Worm (Caenorhabditis elegans) whole organism, mixed stage, embryonic: ENCODE data around the gene pkhm-2.

ENCODE experiments used
- M03D4.4 ChIP-seq: sonication (generic microtip); optimal IDR thresholded peaks from 2 replicates; lab custom pipeline; 2017; ENCODE audit warnings: mild to moderate bottlenecking, missing genetic modification characterization, missing compliant biosample characterization
- blmp-1 ChIP-seq: fragments of 150-350 bp; optimal IDR thresholded peaks from 2 replicates; lab custom pipeline; 2014; ENCODE audit warnings: missing biosample characterization, missing genetic modification characterization
- ceh-39 ChIP-seq: fragments of 150-350 bp; optimal IDR thresholded peaks from 2 replicates; lab custom pipeline; 2014; ENCODE audit warnings: missing biosample characterization, missing genetic modification characterization
- ceh-43 ChIP-seq: fragments of 200-800 bp; sonication (Bioruptor generic); optimal IDR thresholded peaks from 2 replicates; lab custom pipeline; 2018; ENCODE audit warnings: mild to moderate bottlenecking, missing genetic modification characterization, moderate library complexity, missing compliant biosample characterization
- ceh-83 ChIP-seq: fragments of 200-800 bp; sonication (Bioruptor generic); optimal IDR thresholded peaks from 2 replicates; lab custom pipeline; 2018; ENCODE audit warnings: mild to moderate bottlenecking, missing genetic modification characterization, missing compliant biosample characterization
- ces-1 ChIP-seq: fragments of 150-350 bp; optimal IDR thresholded peaks from 2 replicates; lab custom pipeline; 2014; ENCODE audit warnings: missing biosample characterization, missing genetic modification reagents, missing genetic modification characterization
- elt-1 ChIP-seq: sonication (generic microtip); optimal IDR thresholded peaks from 2 replicates; lab custom pipeline; 2017; ENCODE audit warnings: missing genetic modification characterization, mild to moderate bottlenecking, missing compliant biosample characterization, antibody characterized with exemption, moderate library complexity, borderline replicate concordance; ENCODE audit not compliant: insufficient read depth
- flh-1 ChIP-seq: fragments of 200-800 bp; sonication (Bioruptor generic); optimal IDR thresholded peaks from 2 replicates; lab custom pipeline; 2018; ENCODE audit warnings: mild to moderate bottlenecking, missing genetic modification characterization, moderate library complexity, missing compliant biosample characterization
- ham-2 ChIP-seq: fragments of 200-800 bp; sonication (Bioruptor generic); optimal IDR thresholded peaks from 2 replicates; lab custom pipeline; 2018; ENCODE audit warnings: mild to moderate bottlenecking, missing genetic modification characterization, missing compliant biosample characterization
- lin-32 ChIP-seq: fragments of 200-800 bp; sonication (Bioruptor generic); optimal IDR thresholded peaks from 2 replicates; lab custom pipeline; 2018; ENCODE audit warnings: mild to moderate bottlenecking, missing genetic modification characterization, missing compliant biosample characterization
- lsy-2 ChIP-seq: fragments of 150-350 bp; optimal IDR thresholded peaks from 2 replicates; lab custom pipeline; 2014; ENCODE audit warnings: missing biosample characterization, missing genetic modification characterization
- mab-5 ChIP-seq: fragments of 150-350 bp; optimal IDR thresholded peaks from 2 replicates; lab custom pipeline; 2014; ENCODE audit warnings: missing biosample characterization, missing genetic modification characterization
- mep-1 ChIP-seq: fragments of 150-350 bp; optimal IDR thresholded peaks from 2 replicates; lab custom pipeline; 2017; ENCODE audit warnings: missing biosample characterization, missing genetic modification reagents, missing genetic modification characterization, inconsistent platforms
- mls-2 ChIP-seq: sonication (generic microtip); optimal IDR thresholded peaks from 2 replicates; lab custom pipeline; 2016; ENCODE audit warnings: mild to moderate bottlenecking, missing genetic modification characterization, moderate library complexity, missing compliant biosample characterization
- nhr-237 ChIP-seq: fragments of 150-350 bp; optimal IDR thresholded peaks from 2 replicates; lab custom pipeline; 2014; ENCODE audit warnings: missing biosample characterization, missing genetic modification characterization
- nhr-76 ChIP-seq: sonication (generic microtip); optimal IDR thresholded peaks from 2 replicates; lab custom pipeline; 2017; ENCODE audit warnings: missing biosample characterization, missing genetic modification characterization
- pha-4 ChIP-seq: fragments of 150-350 bp; optimal IDR thresholded peaks from 2 replicates; lab custom pipeline; 2018; ENCODE audit warnings: missing biosample characterization, missing genetic modification reagents, missing genetic modification characterization
- sem-2 ChIP-seq: fragments of 200-800 bp; sonication (Bioruptor generic); optimal IDR thresholded peaks from 2 replicates; lab custom pipeline; 2018; ENCODE audit warnings: mild to moderate bottlenecking, missing genetic modification characterization, missing compliant biosample characterization
- snpc-4 ChIP-seq: fragments of 150-350 bp; optimal IDR thresholded peaks from 2 replicates; lab custom pipeline; 2014; ENCODE audit warnings: missing biosample characterization, missing genetic modification characterization
- sptf-1 ChIP-seq: sonication (generic microtip); optimal IDR thresholded peaks from 2 replicates; lab custom pipeline; 2017; ENCODE audit warnings: mild to moderate bottlenecking, missing genetic modification characterization, moderate library complexity, missing compliant biosample characterization
- unc-120 ChIP-seq: sonication (generic microtip); optimal IDR thresholded peaks from 2 replicates; lab custom pipeline; 2017; ENCODE audit warnings: missing genetic modification characterization, missing compliant biosample characterization; ENCODE audit not compliant: poor library complexity, severe bottlenecking
- ztf-11 ChIP-seq: fragments of 150-350 bp; optimal IDR thresholded peaks from 2 replicates; lab custom pipeline; 2014; ENCODE audit warnings: missing biosample characterization, missing genetic modification characterization

Gene pkhm-2

ce11 chrX:15146415-15147210 is 34.7 kb downstream of the pkhm-2 start:
- TF ChIP-seq sptf-1 (tag; lab: Kevin White, UChicago) (peak; percentile 18), ham-2 (no peak), ces-1 (peak; percentile 5), M03D4.4 (tag; lab: Kevin White, UChicago) (peak; percentile 16)

- TF ChIP-seq ces-1 = peak; percentile 80
- no peak for TF ChIP-seq blmp-1 (tag; lab: Kevin White, UChicago)
Observed at ce11 chrX:15134941-15135340, 46.3 kb downstream of the pkhm-2 start.

DNA sequence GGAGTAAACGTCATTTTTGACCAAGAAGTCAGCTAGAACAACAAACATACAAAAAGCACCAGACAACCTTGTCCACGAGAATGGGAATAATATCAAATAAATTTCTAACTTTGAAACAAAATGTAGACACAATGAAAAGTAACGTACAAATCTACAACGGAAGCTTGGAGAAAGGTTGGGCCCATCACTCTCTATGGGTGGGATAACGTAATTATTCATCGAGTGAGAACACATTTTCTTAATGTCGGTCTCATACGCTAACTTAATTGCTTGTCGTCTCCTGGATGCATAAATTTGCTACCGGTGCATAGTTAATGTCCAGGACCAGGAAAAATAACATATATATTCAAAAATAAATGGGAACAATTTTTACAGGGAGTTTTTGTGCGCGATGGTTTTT is 48.1 kb downstream of the pkhm-2 start:
- no peak for TF ChIP-seq unc-120 (tag; lab: Kevin White, UChicago)
- TF ChIP-seq ces-1 = peak; percentile 79

DNA sequence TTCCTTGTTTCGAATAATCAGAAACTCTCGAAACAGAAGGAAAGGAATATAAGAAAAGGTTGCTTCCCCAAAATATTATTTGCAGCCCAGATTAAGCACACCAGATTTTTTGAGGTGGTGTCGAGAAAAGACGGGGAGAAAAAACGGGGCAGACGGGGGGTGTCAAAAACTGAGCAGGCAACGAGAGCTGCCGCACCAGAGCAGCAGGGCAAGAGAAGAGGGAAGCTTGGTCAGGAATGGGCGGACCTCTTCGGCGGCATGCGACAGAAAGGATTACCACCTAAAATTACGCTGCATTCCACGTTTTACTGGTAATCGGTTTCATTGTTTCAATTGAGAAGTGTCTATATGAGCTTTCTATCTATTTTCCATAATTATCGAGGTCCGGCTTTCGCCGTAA is 49.2 kb downstream of the pkhm-2 start:
- TF ChIP-seq flh-1 (GFP tag; lab: Kevin White, UChicago) (no peak), nhr-76 (tag; lab: Kevin White, UChicago) (no peak), ceh-39 (no peak), nhr-237 (tag; lab: Kevin White, UChicago) (no peak), lsy-2 (tag; lab: Kevin White, UChicago) (no peak), ces-1 (no peak), blmp-1 (tag; lab: Kevin White, UChicago) (no peak), ham-2 (no peak), pha-4 (tag; lab: Kevin White, UChicago) (no peak), mep-1 (tag; lab: Kevin White, UChicago) (no peak), elt-1 (tag; lab: Kevin White, UChicago) (no peak), M03D4.4 (tag; lab: Kevin White, UChicago) (no peak), mab-5 (no peak), sem-2 (GFP tag; lab: Kevin White, UChicago) (no peak), ceh-83 (no peak), ztf-11 (tag; lab: Kevin White, UChicago) (no peak), mls-2 (tag; lab: Kevin White, UChicago) (no peak), ceh-43 (GFP tag; lab: Kevin White, UChicago) (no peak), lin-32 (GFP tag; lab: Kevin White, UChicago) (no peak), snpc-4 (no peak)

- TF ChIP-seq lin-32 (GFP tag; lab: Kevin White, UChicago) = no peak
- peak; percentile 80 for TF ChIP-seq ces-1
Observed at ce11 chrX:15128184-15128583, 53.1 kb downstream of the pkhm-2 start.
